Fruit fly (Drosophila melanogaster) ovary, adult (tissue): Measurements from ENCODE around the gene CG14106.

Experiments
- CG17801 ChIP-seq: fragments of 200-800 bp; optimal IDR thresholded peaks from 2 replicates; lab custom pipeline; 2019; ENCODE audit warnings: missing biosample characterization, mild to moderate bottlenecking, missing genetic modification characterization, moderate library complexity; ENCODE audit not compliant: partially characterized antibody

CG14106 gene

dm6 chr3L:13425571-13425970 lies at the start of gene CG14106:
Gene CG14106 (minus strand): TSS chr3L:13425671.
- TF ChIP-seq CG17801: no peak

DNA sequence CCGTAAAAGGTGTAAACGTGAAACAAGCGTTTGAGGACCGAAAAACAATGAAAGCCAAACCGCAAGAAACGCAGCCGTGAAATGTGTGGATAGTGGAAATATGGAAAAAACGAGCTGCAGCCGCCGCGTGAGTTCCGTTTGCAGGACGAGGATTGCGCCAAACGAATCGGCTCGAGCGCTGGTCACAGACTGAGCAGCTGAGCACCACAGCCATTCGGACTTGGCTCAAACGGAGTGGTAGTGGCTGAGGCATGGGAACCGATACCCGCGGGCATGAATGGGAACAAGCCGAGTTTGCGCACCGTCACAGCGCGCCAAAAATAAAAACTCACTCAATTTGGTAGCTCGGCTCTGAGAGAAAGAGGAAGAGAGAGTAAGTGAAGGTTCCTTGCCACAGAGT lies 49.1 kb upstream of the CG14106 start, which contains the start of gene CG10089:
Gene CG10089 (minus strand): TSS at position 181 of the 400 bp plus-strand sequence.
- TF ChIP-seq CG17801: no peak

DNA sequence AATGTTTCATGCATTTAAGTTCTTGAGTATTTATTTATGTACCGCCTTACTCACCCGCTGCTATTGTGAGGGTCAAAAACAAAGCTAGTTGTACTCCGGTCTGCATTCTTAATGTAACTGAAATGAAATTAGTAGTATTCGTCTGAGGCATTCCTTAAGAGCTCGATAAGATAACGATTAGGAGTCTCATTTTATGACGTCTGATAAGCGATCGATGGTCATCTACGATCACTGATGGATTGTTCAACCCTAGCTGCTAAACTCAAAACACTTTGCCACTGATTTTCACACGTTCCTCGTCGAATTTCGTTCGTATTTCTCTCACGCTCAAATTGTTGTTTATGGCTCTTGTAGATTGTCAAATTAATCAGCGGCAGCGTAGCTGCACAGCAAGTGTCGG lies 31.7 kb upstream of the CG14106 start, which contains the start of gene CG10116:
Gene CG10116 (minus strand): TSS at position 106 of the 400 bp plus-strand sequence.
- no peak for TF ChIP-seq CG17801

DNA sequence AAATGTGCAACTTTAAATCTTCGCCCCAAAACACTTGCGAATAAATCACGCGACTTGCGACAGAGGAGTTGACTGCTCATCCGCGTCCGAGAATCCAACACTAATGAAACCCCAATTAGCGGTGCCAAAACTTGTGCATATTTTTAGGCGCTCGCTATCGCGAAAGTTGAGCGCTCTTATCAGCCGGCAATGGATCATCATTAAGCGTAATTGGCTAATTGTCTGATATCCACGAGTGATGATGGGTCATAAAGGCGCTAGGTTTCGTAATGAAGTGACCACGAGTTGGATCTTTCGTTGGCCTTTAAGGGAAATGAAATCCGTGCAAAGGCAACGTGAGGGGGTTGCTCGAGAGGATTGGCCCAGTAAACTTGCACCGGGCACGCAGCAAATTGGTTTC lies 29.3 kb upstream of the CG14106 start:
- TF ChIP-seq CG17801: peak; percentile 2

DNA sequence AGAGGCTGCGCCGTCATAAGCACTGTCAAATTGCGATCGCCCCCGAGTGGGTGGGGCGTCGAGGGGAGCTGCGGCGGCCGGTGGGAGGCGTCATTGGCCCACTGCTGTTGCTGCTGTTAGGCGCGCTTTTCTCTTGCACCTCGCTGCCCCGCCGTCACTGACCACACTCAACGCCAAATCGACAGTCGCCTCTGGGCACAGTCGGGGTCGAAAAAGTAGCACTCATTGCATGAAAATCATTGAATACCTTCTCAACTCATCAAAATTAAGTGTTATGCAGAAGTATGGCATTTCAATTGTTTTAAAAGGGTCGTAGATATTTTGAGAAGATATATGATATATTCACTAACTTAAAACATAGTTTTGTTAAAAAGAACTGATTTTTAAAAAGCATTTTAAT lies 26.8 kb upstream of the CG14106 start:
- TF ChIP-seq CG17801: no peak

- TF ChIP-seq CG17801: no peak
These were observed 26.1 kb upstream of the CG14106 start for dm6 chr3L:13451562-13451961.

DNA sequence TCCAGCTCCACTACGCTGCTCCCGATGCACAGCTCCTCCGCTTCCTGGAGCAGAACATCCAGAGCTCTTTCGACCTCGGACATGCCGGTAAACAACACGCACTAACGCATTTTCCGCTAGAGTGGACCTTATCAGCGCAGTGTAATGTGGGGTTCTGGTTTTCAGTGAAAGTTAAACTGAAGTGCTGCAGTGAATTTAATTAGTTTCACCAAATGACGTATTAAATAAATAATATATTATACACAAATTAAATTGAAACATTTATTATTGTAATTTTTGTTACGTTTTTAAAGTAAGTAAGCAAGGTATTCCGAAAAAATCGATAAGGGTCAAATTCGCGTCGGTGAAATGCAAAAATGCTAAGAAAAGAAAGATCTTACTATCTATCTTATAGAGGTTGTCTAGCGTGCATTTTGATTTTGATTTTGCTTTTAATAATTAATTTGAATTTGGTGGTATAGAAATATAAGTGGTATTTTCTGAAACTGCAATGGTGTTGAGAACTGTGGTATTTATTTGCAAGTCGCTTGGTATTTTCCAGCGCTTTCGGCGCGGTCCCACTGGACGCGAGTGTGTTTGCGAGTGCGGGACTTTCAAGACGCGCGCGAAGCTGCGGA lies 24.8 kb upstream of the CG14106 start, which contains the start of the genes JMJD7 and CG10738:
Gene JMJD7 (minus strand): TSS at position 107 of the 617 bp plus-strand sequence.
Gene CG10738 (plus strand): TSS at position 594 of the 617 bp plus-strand sequence.
- TF ChIP-seq CG17801: peak; percentile 69

DNA sequence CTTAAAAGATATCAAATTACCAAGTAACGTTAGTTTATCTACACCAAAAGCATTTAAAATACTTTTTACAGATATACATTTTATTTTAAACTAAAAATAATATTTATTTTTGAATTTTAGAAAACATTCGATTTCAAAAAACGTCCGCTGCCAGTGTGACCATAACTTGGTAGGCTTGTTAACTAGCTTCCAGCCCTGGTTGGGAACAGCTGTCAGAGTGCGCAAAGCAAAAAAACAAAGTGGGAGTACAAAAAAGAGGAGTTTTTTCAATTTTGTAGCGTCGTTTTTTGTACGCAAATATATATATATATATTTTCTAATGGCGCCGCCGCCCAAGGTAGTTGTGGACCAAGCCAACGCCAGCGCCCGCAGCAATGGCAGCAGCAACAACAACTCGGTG lies 16.9 kb upstream of the CG14106 start, which contains the start of gene cmb:
Gene cmb (plus strand): TSS at position 195 of the 400 bp plus-strand sequence.
- peak; percentile 93 for TF ChIP-seq CG17801

dm6 chr3L:13440370-13440960 lies 15.0 kb upstream of the CG14106 start, which contains the start of the genes CG10140 and CG14109:
Gene CG10140 (minus strand): TSS chr3L:13440470.
Gene CG14109 (plus strand): TSS chr3L:13440910.
- no peak for TF ChIP-seq CG17801

DNA sequence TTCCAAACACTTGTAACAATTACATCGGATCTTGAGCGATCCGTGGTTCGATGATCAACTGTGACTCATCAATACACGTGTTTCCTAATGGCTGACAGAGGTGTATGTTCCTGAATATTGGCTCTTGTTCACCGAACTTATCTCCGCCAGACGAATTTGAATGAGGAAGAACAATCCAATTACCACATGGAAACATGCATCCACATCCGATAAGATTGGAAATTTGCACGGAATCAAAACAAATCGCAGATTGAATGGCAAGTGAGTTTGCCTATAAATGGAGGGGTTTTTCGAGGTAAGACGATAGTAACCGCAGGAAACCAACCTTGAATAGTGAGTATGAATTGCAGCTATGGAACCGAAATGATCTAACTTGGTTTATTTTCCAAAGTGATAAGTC lies 12.2 kb upstream of the CG14106 start, which contains the start of gene CG10725:
Gene CG10725 (plus strand): TSS at position 301 of the 400 bp plus-strand sequence.
- no peak for TF ChIP-seq CG17801

- TF ChIP-seq CG17801: no peak
These were observed 11.6 kb upstream of the CG14106 start, which contains the start of gene CG10154 for dm6 chr3L:13437036-13437435. Gene CG10154 (minus strand): TSS chr3L:13437136.

- no peak for TF ChIP-seq CG17801
These were observed 9.8 kb upstream of the CG14106 start, which contains the start of gene CG10713 for dm6 chr3L:13435170-13435727. Gene CG10713 (minus strand): TSS chr3L:13435229.

DNA sequence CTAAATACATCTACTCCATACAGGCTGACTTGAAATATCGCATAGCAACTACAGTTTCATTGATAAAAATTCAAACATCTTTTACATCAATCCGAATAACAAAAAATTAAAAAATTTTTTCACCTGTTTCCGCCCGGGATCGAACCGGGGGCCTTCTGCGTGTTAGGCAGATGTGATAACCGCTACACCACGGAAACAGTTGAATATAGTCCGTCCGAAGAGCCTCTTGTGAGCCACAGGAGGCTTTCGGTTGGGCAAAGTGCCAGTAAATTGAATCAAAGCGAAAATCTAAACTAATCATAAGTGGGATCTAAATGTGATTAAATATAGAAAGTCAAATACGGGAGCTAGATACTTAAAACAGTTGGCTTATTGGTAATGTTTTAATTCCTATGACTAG lies 8.1 kb upstream of the CG14106 start:
- TF ChIP-seq CG17801: no peak

dm6 chr3L:13432791-13433190 lies 7.3 kb upstream of the CG14106 start:
- TF ChIP-seq CG17801: no peak

DNA sequence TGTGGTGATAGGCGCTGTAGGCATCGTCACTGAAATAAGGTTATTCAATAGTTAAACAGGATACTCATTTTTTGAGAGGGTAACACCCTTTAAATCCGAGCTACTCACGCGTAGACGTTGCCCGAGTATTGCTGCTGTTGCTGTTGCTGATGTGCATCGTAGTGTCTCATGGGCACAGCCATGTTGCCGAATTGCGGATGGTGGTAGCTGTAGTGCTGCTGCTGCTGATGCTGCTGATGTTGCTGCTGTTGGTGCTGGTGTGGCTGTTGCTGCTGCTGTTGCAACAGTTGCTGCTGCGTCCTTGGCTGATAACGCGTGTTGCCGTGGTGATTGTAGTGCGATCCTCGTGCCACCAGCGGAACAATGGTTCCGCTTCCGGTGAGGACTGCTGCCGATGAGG lies 4.7 kb upstream of the CG14106 start:
- TF ChIP-seq CG17801: no peak

DNA sequence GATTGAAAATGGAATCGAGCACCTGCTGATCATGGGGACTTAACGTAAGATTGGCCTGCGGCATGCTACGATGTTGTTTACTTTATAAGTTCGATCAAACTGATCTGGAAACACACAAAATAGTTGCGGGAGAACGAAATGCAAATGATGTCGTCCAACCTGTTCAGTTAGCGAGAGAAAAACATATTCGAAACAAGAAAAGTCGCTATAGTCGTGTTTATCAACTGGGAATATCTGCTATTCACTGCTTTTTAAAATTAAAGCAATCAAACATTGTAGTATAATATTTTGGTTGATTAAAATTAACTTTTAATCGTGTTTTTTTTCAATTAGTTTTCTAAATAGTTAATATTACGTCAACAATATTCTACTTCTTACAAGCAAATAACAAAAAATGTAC lies 1.1 kb upstream of the CG14106 start, which contains the start of gene CG14105:
Gene CG14105 (minus strand): TSS at position 101 of the 400 bp plus-strand sequence.
- no peak for TF ChIP-seq CG17801

- TF ChIP-seq CG17801: no peak
These were observed 1.4 kb downstream of the CG14106 start, which contains the start of gene CG33263 for dm6 chr3L:13424068-13424467. Gene CG33263 (minus strand): TSS chr3L:13424168.
